Worm (Caenorhabditis elegans) whole organism, L2 larva: ENCODE data around the gene F28F5.6.

Experiments
- F13H6.1 ChIP-seq: sonication (generic microtip); optimal IDR thresholded peaks from 2 replicates; lab custom pipeline; 2016; ENCODE audit warnings: missing genetic modification characterization, missing compliant biosample characterization
- alr-1 ChIP-seq: fragments of 150-350 bp; optimal IDR thresholded peaks from 2 replicates; lab custom pipeline; 2014; ENCODE audit warnings: missing biosample characterization, missing genetic modification characterization
- aly-2 ChIP-seq: fragments of 150-350 bp; optimal IDR thresholded peaks from 2 replicates; lab custom pipeline; 2014; ENCODE audit warnings: missing biosample characterization, missing genetic modification characterization
- blmp-1 ChIP-seq: sonication (generic microtip); optimal IDR thresholded peaks from 2 replicates; lab custom pipeline; 2017; ENCODE audit warnings: missing genetic modification characterization, mild to moderate bottlenecking, missing compliant biosample characterization, antibody characterized with exemption, moderate library complexity; ENCODE audit not compliant: insufficient read depth
- ceh-16 ChIP-seq: fragments of 150-350 bp; optimal IDR thresholded peaks from 2 replicates; lab custom pipeline; 2014; ENCODE audit warnings: missing biosample characterization, missing genetic modification characterization
- crh-2 ChIP-seq: sonication (generic microtip); optimal IDR thresholded peaks from 2 replicates; lab custom pipeline; 2017; ENCODE audit warnings: missing biosample characterization, missing genetic modification characterization
- fos-1 ChIP-seq: fragments of 150-350 bp; optimal IDR thresholded peaks from 2 replicates; lab custom pipeline; 2014; ENCODE audit warnings: missing biosample characterization, missing genetic modification characterization
- gmeb-1 ChIP-seq: fragments of 150-350 bp; optimal IDR thresholded peaks from 2 replicates; lab custom pipeline; 2014; ENCODE audit warnings: missing biosample characterization, missing genetic modification characterization
- lin-13 ChIP-seq: fragments of 150-350 bp; optimal IDR thresholded peaks from 2 replicates; lab custom pipeline; 2014; ENCODE audit warnings: missing biosample characterization, missing genetic modification reagents, missing genetic modification characterization
- lsy-2 ChIP-seq, 2 experiments: fragments of 150-350 bp in 1 of 2; sonication (generic microtip) in 1 of 2; optimal IDR thresholded peaks; 2 replicates each; lab custom pipeline; 2014 to 2017; ENCODE audit warnings: missing biosample characterization in 2 of 2, missing genetic modification characterization in 2 of 2
- mab-5 ChIP-seq: fragments of 150-350 bp; optimal IDR thresholded peaks from 2 replicates; lab custom pipeline; 2014; ENCODE audit warnings: missing biosample characterization, missing genetic modification characterization
- mbf-1 ChIP-seq: sonication (generic microtip); optimal IDR thresholded peaks from 2 replicates; lab custom pipeline; 2017; ENCODE audit warnings: missing biosample characterization, missing genetic modification characterization
- nhr-21 ChIP-seq: fragments of 150-350 bp; optimal IDR thresholded peaks from 2 replicates; lab custom pipeline; 2014; ENCODE audit warnings: missing biosample characterization, missing genetic modification characterization
- nhr-23 ChIP-seq: fragments of 150-350 bp; optimal IDR thresholded peaks from 2 replicates; lab custom pipeline; 2014; ENCODE audit warnings: missing biosample characterization, missing genetic modification reagents, missing genetic modification characterization
- nhr-25 ChIP-seq: fragments of 150-350 bp; sonication (generic microtip); optimal IDR thresholded peaks from 3 replicates; lab custom pipeline; 2014; ENCODE audit warnings: missing biosample characterization, missing genetic modification characterization
- peb-1 ChIP-seq: fragments of 150-350 bp; optimal IDR thresholded peaks from 2 replicates; lab custom pipeline; 2014; ENCODE audit warnings: missing biosample characterization, missing genetic modification characterization
- sem-4 ChIP-seq: fragments of 150-350 bp; optimal IDR thresholded peaks from 2 replicates; lab custom pipeline; 2014; ENCODE audit warnings: missing biosample characterization, missing genetic modification reagents, missing genetic modification characterization
- sma-3 ChIP-seq: sonication (generic microtip); optimal IDR thresholded peaks from 2 replicates; lab custom pipeline; 2016; ENCODE audit warnings: missing genetic modification reagents, missing genetic modification characterization, missing compliant biosample characterization
- sma-9 ChIP-seq, 2 experiments: fragments of 150-350 bp in 1 of 2; sonication (generic microtip) in 1 of 2; optimal IDR thresholded peaks; 2 replicates each; lab custom pipeline; 2014 to 2016; ENCODE audit warnings: missing genetic modification characterization in 2 of 2, mild to moderate bottlenecking in 1 of 2, missing biosample characterization in 1 of 2, missing compliant biosample characterization in 1 of 2, missing genetic modification reagents in 1 of 2, moderate library complexity in 1 of 2

Gene F28F5.6

DNA sequence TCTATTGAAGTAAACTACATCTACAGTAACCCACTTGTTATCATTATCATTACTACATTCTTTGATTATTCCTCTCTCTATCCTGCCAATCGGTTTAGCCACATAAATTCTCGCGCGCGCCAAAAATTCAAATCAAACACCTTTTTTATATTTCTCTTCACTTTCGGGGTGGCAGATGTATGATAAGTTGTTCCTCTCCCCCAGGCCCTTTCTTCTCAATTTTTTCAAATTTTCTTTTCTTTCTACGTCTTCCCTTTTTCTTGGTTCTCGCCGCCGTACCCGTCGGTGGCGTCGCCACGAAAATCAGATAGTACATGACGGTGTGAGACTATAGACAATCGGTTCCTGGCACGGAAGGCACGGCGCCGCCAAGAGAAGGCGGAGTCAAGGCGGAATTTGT is 21.2 kb downstream of the F28F5.6 start, which contains the start of gene R05H11.2:
R05H11.2 (plus strand) TSS at position 333 of the 400 bp plus-strand sequence.
- peak in 1 of 2 experiments; percentile 31 for TF ChIP-seq lsy-2 (tag; optimal IDR thresholded peaks at IDR 0.05; lab: Kevin White, UChicago)
- TF ChIP-seq sma-9 (GFP tag; optimal IDR thresholded peaks at IDR 0.05; lab: Kevin White, UChicago), result peak; percentile 41
- TF ChIP-seq sma-9 (tag; optimal IDR thresholded peaks at IDR 0.05; lab: Kevin White, UChicago), result no peak
- TF ChIP-seq nhr-25 (tag; lab: Kevin White, UChicago), result no peak
- TF ChIP-seq gmeb-1, result peak; percentile 58
- TF ChIP-seq fos-1 (tag; lab: Kevin White, UChicago), result peak; percentile 27
- no peak for TF ChIP-seq nhr-23 (tag; lab: Kevin White, UChicago)
- TF ChIP-seq F13H6.1 (tag; lab: Kevin White, UChicago), result no peak
- TF ChIP-seq aly-2 (tag; lab: Kevin White, UChicago), result no peak
- TF ChIP-seq blmp-1 (tag; lab: Kevin White, UChicago), result peak; percentile 36
- TF ChIP-seq nhr-21 (tag; lab: Kevin White, UChicago), result peak; percentile 49
- TF ChIP-seq lin-13, result no peak
- peak; percentile 36 for TF ChIP-seq crh-2
- no peak for TF ChIP-seq mbf-1 (tag; lab: Kevin White, UChicago)
- peak; percentile 80 for TF ChIP-seq sma-3 (GFP tag; lab: Kevin White, UChicago)
- TF ChIP-seq ceh-16 (tag; lab: Kevin White, UChicago), result peak; percentile 29
- TF ChIP-seq, all 48 proteins: peak for 9

DNA sequence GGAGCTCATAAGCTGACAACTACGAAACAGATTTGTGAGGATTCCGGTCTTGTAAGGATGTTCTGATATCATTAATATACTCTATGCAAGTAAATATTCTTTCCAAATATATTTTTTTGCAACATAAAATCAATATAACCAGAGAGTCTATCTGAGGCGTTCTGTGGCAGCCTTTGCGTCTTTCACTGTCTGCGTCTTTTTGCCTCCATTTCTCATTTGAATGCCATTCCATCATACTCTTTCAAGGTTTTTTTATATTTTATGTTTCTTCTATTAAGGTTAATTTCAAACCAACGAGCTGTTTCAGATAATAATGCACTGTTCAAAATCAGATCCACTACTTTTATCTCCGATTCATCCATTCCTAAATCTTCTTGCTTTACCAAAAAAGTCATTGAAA is 23.8 kb downstream of the F28F5.6 start, which contains the start of gene R05H11.1:
R05H11.1 (plus strand) TSS at position 301 of the 400 bp plus-strand sequence.
- TF ChIP-seq peb-1 (tag; lab: Kevin White, UChicago) (no peak), alr-1 (tag; lab: Kevin White, UChicago) (no peak), mab-5 (tag; lab: Kevin White, UChicago) (no peak), ceh-16 (tag; lab: Kevin White, UChicago) (no peak), sem-4 (no peak)
- TF ChIP-seq, all 48 proteins: peak for 0
